Fruit fly (Drosophila melanogaster): ENCODE measurements around the gene Eip63F-1.

- TF ChIP-seq pan (optimal IDR thresholded peaks at IDR 0.05) (no peak), EcR (GFP tag; optimal IDR thresholded peaks at IDR 0.05) (no peak), usp (GFP tag; optimal IDR thresholded peaks at IDR 0.05) (no peak), Dll (optimal IDR thresholded peaks at IDR 0.05) (no peak), CG8478 (optimal IDR thresholded peaks at IDR 0.05) (no peak)
Observed at dm6 chr3L:3905111-3905510, 30.3 kb downstream of the Eip63F-1 start, which contains the start of gene ida.

Measured in whole organism.